Worm (Caenorhabditis elegans) whole organism, L3 larva: ENCODE data around the gene Y73F8A.23.

Experiments
- R02D3.7 ChIP-seq: fragments of 150-350 bp; optimal IDR thresholded peaks from 2 replicates; lab custom pipeline; 2014; ENCODE audit warnings: missing biosample characterization, missing genetic modification characterization
- elt-1 ChIP-seq: fragments of 150-350 bp; optimal IDR thresholded peaks from 2 replicates; lab custom pipeline; 2014; ENCODE audit warnings: missing biosample characterization, missing genetic modification characterization
- fos-1 ChIP-seq: fragments of 150-350 bp; optimal IDR thresholded peaks from 2 replicates; lab custom pipeline; 2014; ENCODE audit warnings: missing biosample characterization, missing genetic modification characterization
- jun-1 ChIP-seq: fragments of 150-350 bp; optimal IDR thresholded peaks from 2 replicates; lab custom pipeline; 2014; ENCODE audit warnings: missing biosample characterization, missing genetic modification reagents, missing genetic modification characterization
- nhr-67 ChIP-seq: fragments of 150-350 bp; optimal IDR thresholded peaks from 2 replicates; lab custom pipeline; 2014; ENCODE audit warnings: missing biosample characterization, missing genetic modification characterization
- nhr-77 ChIP-seq: fragments of 150-350 bp; optimal IDR thresholded peaks from 2 replicates; lab custom pipeline; 2014; ENCODE audit warnings: missing biosample characterization, missing genetic modification characterization
- pha-4 ChIP-seq: fragments of 150-350 bp; optimal IDR thresholded peaks from 2 replicates; lab custom pipeline; 2014; ENCODE audit warnings: missing biosample characterization, missing genetic modification reagents, missing genetic modification characterization
- unc-62 ChIP-seq: fragments of 150-350 bp; sonication (generic microtip); optimal IDR thresholded peaks from 4 replicates; lab custom pipeline; 2014; ENCODE audit warnings: missing biosample characterization, missing genetic modification reagents, missing genetic modification characterization

DNA sequence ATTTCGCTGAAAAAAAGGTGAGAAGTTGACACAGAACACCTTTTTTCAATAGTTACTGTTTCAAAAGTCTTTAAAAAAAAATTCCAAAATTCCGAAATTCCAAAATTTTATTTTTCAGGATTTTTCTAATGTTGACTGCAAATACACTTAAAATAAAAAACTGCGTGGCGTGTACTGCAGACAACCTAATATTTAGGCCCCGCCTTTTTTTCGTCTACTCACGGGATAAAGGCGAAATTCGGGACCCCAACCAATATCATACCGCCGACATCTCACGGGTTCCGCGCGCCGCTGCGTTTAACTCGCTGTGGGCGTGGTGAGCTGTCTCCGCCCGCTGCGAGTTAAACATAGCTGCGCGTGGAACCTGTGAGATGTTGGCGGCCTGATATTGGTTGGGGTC is 41.8 kb downstream of the Y73F8A.23 start:
- TF ChIP-seq jun-1 (tag; lab: Kevin White, UChicago) (no peak), elt-1 (no peak), unc-62 (GFP tag; lab: Kevin White, UChicago) (no peak), pha-4 (no peak), nhr-77 (tag; lab: Kevin White, UChicago) (no peak), nhr-67 (tag; lab: Kevin White, UChicago) (no peak), fos-1 (tag; lab: Kevin White, UChicago) (no peak), R02D3.7 (no peak)
